Fruit fly (Drosophila melanogaster): ENCODE results near the gene Mcm3.
A peak's percentile ranks its signal among the peaks of the same experiment; 100 is the strongest.

dm6 chrX:5308963-5309362 lies 14.7 kb upstream of the Mcm3 start, which contains the start of the genes Cdk7 and snf:
- TF ChIP-seq CG5204 (GFP tag; optimal IDR thresholded peaks at IDR 0.05) (no peak), Mnt (GFP tag; optimal IDR thresholded peaks at IDR 0.05) (peak; percentile 36), pad (GFP tag; optimal IDR thresholded peaks at IDR 0.05) (peak; percentile 45), CG33017 (tag; optimal IDR thresholded peaks at IDR 0.05) (no peak), tj (GFP tag; optimal IDR thresholded peaks at IDR 0.05) (peak; percentile 23), CG7045 (GFP tag; optimal IDR thresholded peaks at IDR 0.05) (no peak), ovo (GFP tag; optimal IDR thresholded peaks at IDR 0.05) (peak; percentile 46), kay (GFP tag; ENCODE audit: borderline replicate concordance) (no peak), Hr96 (GFP tag; optimal IDR thresholded peaks at IDR 0.05) (peak; percentile 36), CG7101 (tag; optimal IDR thresholded peaks at IDR 0.05) (peak; percentile 32), CG14711 (tag; optimal IDR thresholded peaks at IDR 0.05) (peak; percentile 19), cnc (optimal IDR thresholded peaks at IDR 0.05) (no peak)
